Fruit fly (Drosophila melanogaster): ENCODE results near the gene CG43155.

Gene CG43155

DNA sequence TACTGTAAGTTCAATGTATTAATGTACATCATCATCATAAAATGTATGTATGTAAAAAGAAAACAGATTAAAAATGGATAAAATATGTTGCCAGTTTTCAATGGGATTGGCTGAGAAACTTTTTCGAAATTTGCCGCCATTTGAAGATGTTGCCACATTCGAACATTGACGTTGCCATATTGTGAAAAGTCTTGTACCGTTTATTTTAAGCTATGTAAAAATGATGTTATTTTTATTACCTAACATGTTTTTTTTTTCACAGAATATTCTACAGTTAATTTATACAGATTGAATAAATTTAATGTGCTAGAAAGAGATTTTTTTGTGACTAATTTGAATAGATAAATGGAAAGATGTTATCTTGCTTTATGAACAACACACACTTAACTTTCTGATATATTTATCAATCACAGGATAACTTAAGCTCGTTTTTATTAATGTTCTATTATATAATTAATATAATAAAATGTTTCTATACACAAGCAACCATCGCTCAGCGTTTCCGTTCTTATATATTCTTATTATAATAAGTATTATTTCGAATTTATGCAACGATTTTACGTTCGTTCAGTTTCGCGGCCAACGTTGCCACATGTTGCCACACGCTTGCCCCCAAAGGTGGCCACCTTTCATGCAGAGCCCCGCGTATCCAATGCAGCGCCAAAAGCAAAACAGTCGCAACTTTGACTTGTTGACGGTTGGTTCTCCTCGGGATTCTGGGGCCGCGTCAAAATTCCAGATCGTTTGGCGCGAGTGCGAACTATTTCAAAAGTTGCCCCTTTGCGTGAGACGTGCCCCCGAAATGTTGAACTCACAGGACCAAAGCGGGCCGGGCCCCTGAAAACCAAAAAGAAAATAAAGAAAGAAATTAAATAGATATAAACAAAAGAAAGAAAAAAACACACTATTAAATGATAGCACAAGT, at the start of gene CG43155:
Gene CG43155, plus strand, starts transcription at position 875 of the 925 bp plus-strand sequence.
- TF ChIP-seq ranshi (GFP tag; IDR thresholded peaks at IDR 0.05) (no peak), Antp (GFP tag; optimal IDR thresholded peaks at IDR 0.05) (no peak), CG8944 (GFP tag; optimal IDR thresholded peaks at IDR 0.05) (no peak), B-H2 (GFP tag; optimal IDR thresholded peaks at IDR 0.05) (no peak), Pdp1 (GFP tag; optimal IDR thresholded peaks at IDR 0.05) (peak in 1 of 2 experiments; percentile 51), CG9797 (GFP tag; optimal IDR thresholded peaks at IDR 0.05) (no peak), cwo (GFP tag; optimal IDR thresholded peaks at IDR 0.05) (no peak), CG34422 (GFP tag; IDR thresholded peaks at IDR 0.05) (0 out of 3 replicates have a peak, but pooled peaks have one; percentile 20), stwl (tag; optimal IDR thresholded peaks at IDR 0.05) (peak; percentile 14), CG18599 (GFP tag; optimal IDR thresholded peaks at IDR 0.05) (no peak), Dp (GFP tag; optimal IDR thresholded peaks at IDR 0.05) (peak; percentile 70), E2f1 (GFP tag; IDR thresholded peaks at IDR 0.05) (no peak), repo (GFP tag; optimal IDR thresholded peaks at IDR 0.05) (no peak), unc-4 (GFP tag; IDR thresholded peaks at IDR 0.05; ENCODE audit: partially characterized antibody) (no peak), pum (GFP tag; optimal IDR thresholded peaks at IDR 0.05) (no peak), tap (tag; optimal IDR thresholded peaks at IDR 0.05) (no peak), CHES-1-like (GFP tag; optimal IDR thresholded peaks at IDR 0.05) (no peak), p53 (GFP tag; optimal IDR thresholded peaks at IDR 0.05) (no peak), sd (tag; optimal IDR thresholded peaks at IDR 0.05) (no peak), amos (GFP tag; IDR thresholded peaks at IDR 0.05; ENCODE audit: partially characterized antibody) (0 out of 2 replicates have a peak, but pooled peaks have one; percentile 9), CG6654 (GFP tag; optimal IDR thresholded peaks at IDR 0.05) (no peak), Gsc (GFP tag; IDR thresholded peaks at IDR 0.05) (no peak), E2f2 (GFP tag; IDR thresholded peaks at IDR 0.05) (peak; percentile 72), bbx (GFP tag; IDR thresholded peaks at IDR 0.05; ENCODE audit: partially characterized antibody) (peak; percentile 14; the same call in 1 of the 2 replicates), Mrtf (GFP tag; IDR thresholded peaks at IDR 0.05) (no peak), fd102C (GFP tag; optimal IDR thresholded peaks at IDR 0.05) (no peak), zen2 (GFP tag; IDR thresholded peaks at IDR 0.05; ENCODE audit: partially characterized antibody) (no peak), CG9876 (GFP tag; optimal IDR thresholded peaks at IDR 0.05) (no peak), pzg (GFP tag; optimal IDR thresholded peaks at IDR 0.05) (peak; percentile 20), CG4424 (GFP tag; optimal IDR thresholded peaks at IDR 0.05) (no peak), CG1603 (tag; optimal IDR thresholded peaks at IDR 0.05) (peak; percentile 10), CG18619 (GFP tag; optimal IDR thresholded peaks at IDR 0.05) (no peak), CrebB (tag; optimal IDR thresholded peaks at IDR 0.05) (no peak), gcm (GFP tag; optimal IDR thresholded peaks at IDR 0.05) (no peak), Opbp (GFP tag; IDR thresholded peaks at IDR 0.05; ENCODE audit: partially characterized antibody) (no peak; the same call in 2 of the 3 replicates), pita (GFP tag; optimal IDR thresholded peaks at IDR 0.05) (no peak), pnt (GFP tag; optimal IDR thresholded peaks at IDR 0.05) (no peak), CTCF (GFP tag; optimal IDR thresholded peaks at IDR 0.05) (peak; percentile 57), CG15011 (GFP tag; optimal IDR thresholded peaks at IDR 0.05) (no peak), CG10654 (GFP tag; optimal IDR thresholded peaks at IDR 0.05) (no peak), Hsf (GFP tag; optimal IDR thresholded peaks at IDR 0.05) (no peak), CG13287 (GFP tag; IDR thresholded peaks at IDR 0.05; ENCODE audit: partially characterized antibody) (peak; percentile 42; the same call in 1 of the 2 replicates), esg (GFP tag; conservative IDR thresholded peaks at IDR 0.05) (no peak), al (GFP tag; IDR thresholded peaks at IDR 0.05) (no peak), gsb (GFP tag; IDR thresholded peaks at IDR 0.05) (no peak), Fer1 (GFP tag; optimal IDR thresholded peaks at IDR 0.05) (no peak), Med (GFP tag) (peak; percentile 63), CG10321 (GFP tag; IDR thresholded peaks at IDR 0.05) (no peak), Myb (GFP tag; optimal IDR thresholded peaks at IDR 0.05) (peak; percentile 34)
